Worm (Caenorhabditis elegans) whole organism, L2 larva: ENCODE results near the gene fzr-1.

Source experiments
- ZK546.5 ChIP-seq: sonication (generic microtip); optimal IDR thresholded peaks from 2 replicates; lab custom pipeline; 2017; ENCODE audit warnings: missing biosample characterization, missing genetic modification characterization
- aly-2 ChIP-seq: fragments of 150-350 bp; optimal IDR thresholded peaks from 2 replicates; lab custom pipeline; 2014; ENCODE audit warnings: missing biosample characterization, missing genetic modification characterization
- ama-1 ChIP-seq: fragments of 150-350 bp; optimal IDR thresholded peaks from 2 replicates; lab custom pipeline; 2018; ENCODE audit warnings: inconsistent platforms
- blmp-1 ChIP-seq: sonication (generic microtip); optimal IDR thresholded peaks from 2 replicates; lab custom pipeline; 2017; ENCODE audit warnings: missing genetic modification characterization, mild to moderate bottlenecking, missing compliant biosample characterization, antibody characterized with exemption, moderate library complexity; ENCODE audit not compliant: insufficient read depth
- elt-3 ChIP-seq: sonication (generic microtip); optimal IDR thresholded peaks from 2 replicates; lab custom pipeline; 2017; ENCODE audit warnings: missing biosample characterization, missing genetic modification characterization
- fos-1 ChIP-seq: fragments of 150-350 bp; optimal IDR thresholded peaks from 2 replicates; lab custom pipeline; 2014; ENCODE audit warnings: missing biosample characterization, missing genetic modification characterization
- lin-11 ChIP-seq: fragments of 150-350 bp; sonication (generic microtip); optimal IDR thresholded peaks from 2 replicates; lab custom pipeline; 2014; ENCODE audit warnings: missing biosample characterization, missing genetic modification characterization, inconsistent platforms, mixed read lengths
- lin-13 ChIP-seq: fragments of 150-350 bp; optimal IDR thresholded peaks from 2 replicates; lab custom pipeline; 2014; ENCODE audit warnings: missing biosample characterization, missing genetic modification reagents, missing genetic modification characterization
- lin-39 ChIP-seq: fragments of 150-350 bp; optimal IDR thresholded peaks from 2 replicates; lab custom pipeline; 2014; ENCODE audit warnings: missing biosample characterization, missing genetic modification reagents, missing genetic modification characterization
- nhr-77 ChIP-seq: fragments of 150-350 bp; optimal IDR thresholded peaks from 2 replicates; lab custom pipeline; 2014; ENCODE audit warnings: missing biosample characterization, missing genetic modification characterization
- ztf-4 ChIP-seq: fragments of 150-350 bp; optimal IDR thresholded peaks from 2 replicates; lab custom pipeline; 2014; ENCODE audit warnings: missing biosample characterization, missing genetic modification characterization

DNA sequence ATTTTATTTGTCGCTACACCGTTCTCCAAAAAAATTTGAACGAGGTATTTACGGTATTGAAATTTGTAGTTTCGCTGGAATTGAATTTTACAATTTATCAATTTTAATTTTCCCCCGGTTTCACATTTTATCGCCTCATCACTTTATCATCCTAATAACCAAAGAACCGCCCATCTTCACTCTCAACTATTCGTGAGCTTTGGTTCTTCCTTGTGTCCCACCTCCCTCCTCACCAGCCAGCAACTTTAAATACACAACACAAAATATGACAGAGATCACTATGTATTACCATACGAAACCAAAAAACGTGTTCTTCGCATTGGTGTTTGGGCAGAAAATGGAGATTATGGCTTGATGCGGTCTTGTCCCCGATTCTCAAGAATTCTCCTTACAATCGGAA is 40.2 kb downstream of the fzr-1 start:
- TF ChIP-seq ZK546.5: no peak
- no peak for TF ChIP-seq ama-1 (lab: Kevin White, UChicago)
- no peak for TF ChIP-seq lin-13 (GFP tag; lab: Kevin White, UChicago)
- TF ChIP-seq elt-3: no peak
- no peak for TF ChIP-seq lin-39 (tag; lab: Kevin White, UChicago)
- no peak for TF ChIP-seq nhr-77 (tag; lab: Kevin White, UChicago)
- peak; percentile 8 for TF ChIP-seq fos-1 (tag; lab: Kevin White, UChicago)
- no peak for TF ChIP-seq blmp-1 (tag; lab: Kevin White, UChicago)
- no peak for TF ChIP-seq lin-11 (tag; lab: Kevin White, UChicago)
- TF ChIP-seq aly-2 (tag; lab: Kevin White, UChicago): no peak
- TF ChIP-seq ztf-4: no peak
